Worm (Caenorhabditis elegans) whole organism, midembryonic: ENCODE data around the gene ZK1290.11.

Experiments
- T22C8.4 ChIP-seq: fragments of 200-800 bp; sonication (Bioruptor generic); IDR thresholded peaks from 2 replicates; pipeline ENCODE4 v1.3.6; 2022; ENCODE audit warnings: missing genetic modification characterization, missing compliant biosample characterization
- cog-1 ChIP-seq: sonication (generic microtip); optimal IDR thresholded peaks from 2 replicates; lab custom pipeline; 2016; ENCODE audit warnings: missing genetic modification characterization, missing compliant biosample characterization
- flt-1 ChIP-seq: fragments of 200-800 bp; sonication (Bioruptor generic); IDR thresholded peaks from 2 replicates; pipeline ENCODE4 v1.3.6; 2022; ENCODE audit warnings: missing genetic modification characterization, missing compliant biosample characterization
- klf-2 ChIP-seq: fragments of 200-800 bp; sonication (Bioruptor generic); conservative IDR thresholded peaks from 2 replicates; pipeline ENCODE4 v1.3.6; 2022; ENCODE audit warnings: missing genetic modification reagents, missing genetic modification characterization, missing compliant biosample characterization
- med-1 ChIP-seq: sonication (generic microtip); optimal IDR thresholded peaks from 2 replicates; lab custom pipeline; 2017; ENCODE audit warnings: missing genetic modification characterization, mild to moderate bottlenecking, missing compliant biosample characterization, antibody characterized with exemption, missing genetic modification reagents; ENCODE audit not compliant: insufficient read depth
- ref-1 ChIP-seq: fragments of 200-800 bp; sonication (Bioruptor generic); conservative IDR thresholded peaks from 2 replicates; pipeline ENCODE4 v1.3.6; 2022; ENCODE audit warnings: missing genetic modification reagents, missing genetic modification characterization, missing compliant biosample characterization
- tab-1 ChIP-seq: fragments of 200-800 bp; sonication (Bioruptor generic); IDR thresholded peaks from 2 replicates; pipeline ENCODE4 v1.3.6; 2022; ENCODE audit warnings: missing genetic modification characterization, missing compliant biosample characterization
- ztf-23 ChIP-seq: fragments of 200-800 bp; sonication (Bioruptor generic); IDR thresholded peaks from 2 replicates; pipeline ENCODE4 v1.3.6; 2022; ENCODE audit warnings: missing genetic modification reagents, missing genetic modification characterization, missing compliant biosample characterization
- ztf-29 ChIP-seq: fragments of 200-800 bp; sonication (Bioruptor generic); IDR thresholded peaks from 2 replicates; pipeline ENCODE4 v1.3.6; 2022; ENCODE audit warnings: missing genetic modification reagents, missing genetic modification characterization, missing compliant biosample characterization

ZK1290.11 gene

DNA sequence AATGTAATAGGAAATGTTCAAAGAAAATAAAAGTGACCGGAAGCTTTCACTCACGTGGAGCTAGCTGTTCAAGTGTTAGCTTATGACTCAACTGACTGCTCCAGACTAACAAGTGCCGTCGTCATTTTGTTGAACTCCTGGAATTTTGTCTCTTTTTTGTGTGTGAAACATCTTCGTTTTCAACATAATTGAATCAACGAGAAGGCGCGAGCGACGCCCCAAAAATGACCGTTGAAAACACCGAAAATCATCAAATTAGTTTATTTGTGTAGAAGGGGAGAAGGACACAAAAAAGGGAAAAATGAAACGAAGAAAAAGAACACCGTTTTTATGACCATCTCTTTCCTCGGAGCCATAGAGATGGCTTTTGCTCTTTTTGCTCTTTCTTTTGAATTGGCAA lies 5.9 kb downstream of the ZK1290.11 start, which contains the start of gene ZK1290.14:
TSS of gene ZK1290.14 (minus strand) at position 139 of the 400 bp plus-strand sequence.
- TF ChIP-seq T22C8.4 (GFP tag; lab: Robert Waterston, UW) (no peak), cog-1 (tag; lab: Kevin White, UChicago) (no peak), med-1 (GFP tag; lab: Kevin White, UChicago) (no peak), ztf-23 (GFP tag; lab: Robert Waterston, UW) (no peak), ztf-29 (GFP tag; lab: Robert Waterston, UW) (no peak)

ce11 chrII:7554716-7555247 lies 6.6 kb downstream of the ZK1290.11 start:
- TF ChIP-seq ztf-29 (GFP tag; lab: Robert Waterston, UW) (no peak), tab-1 (GFP tag; lab: Robert Waterston, UW) (no peak), T22C8.4 (GFP tag; lab: Robert Waterston, UW) (no peak)

- no peak for TF ChIP-seq flt-1 (GFP tag; lab: Robert Waterston, UW)
- TF ChIP-seq ztf-23 (GFP tag; lab: Robert Waterston, UW) = no peak
- TF ChIP-seq ztf-29 (GFP tag; lab: Robert Waterston, UW) = no peak
- no peak for TF ChIP-seq klf-2 (GFP tag; lab: Robert Waterston, UW)
- TF ChIP-seq cog-1 (tag; lab: Kevin White, UChicago) = no peak
- TF ChIP-seq med-1 (GFP tag; lab: Kevin White, UChicago) = no peak
- TF ChIP-seq ref-1 (GFP tag; lab: Robert Waterston, UW) = no peak
- TF ChIP-seq tab-1 (GFP tag; lab: Robert Waterston, UW) = no peak
- TF ChIP-seq T22C8.4 (GFP tag; lab: Robert Waterston, UW) = no peak
Measured at ce11 chrII:7553806-7554205, 7.6 kb downstream of the ZK1290.11 start, which contains the start of gene ZK1290.10. Gene ZK1290.10, minus strand, starts transcription at chrII:7553906.

DNA sequence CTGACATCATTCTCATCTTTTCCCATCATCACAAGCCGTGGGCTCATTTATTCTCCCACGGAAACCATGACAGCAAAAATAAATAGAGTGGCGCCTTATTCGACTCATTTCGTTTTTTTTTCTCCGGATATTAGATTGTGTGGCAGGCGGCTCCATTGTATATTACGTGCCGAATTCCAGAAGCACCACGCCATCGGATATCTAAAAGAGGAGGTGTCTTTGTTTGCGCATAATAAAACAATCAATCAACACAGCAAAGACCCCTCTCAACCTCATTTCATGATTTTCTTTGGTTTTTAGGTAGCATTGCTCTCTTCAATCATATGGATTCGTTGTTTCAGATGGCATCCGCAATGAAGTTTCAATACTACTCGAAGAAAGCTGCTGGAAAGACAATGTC lies 12.4 kb downstream of the ZK1290.11 start, which contains the start of gene tph-1:
TSS of gene tph-1 (plus strand) at position 301 of the 400 bp plus-strand sequence.
- TF ChIP-seq klf-2 (GFP tag; lab: Robert Waterston, UW) (no peak), cog-1 (tag; lab: Kevin White, UChicago) (no peak), ztf-29 (GFP tag; lab: Robert Waterston, UW) (no peak), ztf-23 (GFP tag; lab: Robert Waterston, UW) (no peak), med-1 (GFP tag; lab: Kevin White, UChicago) (no peak), tab-1 (GFP tag; lab: Robert Waterston, UW) (no peak), ref-1 (GFP tag; lab: Robert Waterston, UW) (no peak), T22C8.4 (GFP tag; lab: Robert Waterston, UW) (no peak), flt-1 (GFP tag; lab: Robert Waterston, UW) (no peak)

DNA sequence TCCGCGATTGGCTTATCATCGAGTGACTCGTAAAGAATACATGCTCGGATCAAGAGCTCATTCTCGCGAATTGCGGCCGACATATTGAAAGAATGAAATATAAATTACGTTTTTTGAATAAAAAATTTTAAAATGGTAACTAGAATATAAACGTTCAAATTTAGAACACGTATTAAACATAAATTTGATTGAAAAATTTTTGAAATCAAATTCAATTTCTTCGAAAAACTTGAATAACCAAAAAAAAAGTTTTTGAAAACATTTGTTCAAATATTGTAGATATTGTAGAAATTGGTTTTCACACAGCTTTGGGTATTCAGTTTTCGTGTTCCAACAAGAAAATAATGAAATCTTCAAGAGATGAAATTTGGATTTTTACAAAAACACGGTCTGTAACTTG lies 13.3 kb downstream of the ZK1290.11 start, which contains the start of gene fbxa-224:
TSS of gene fbxa-224 (minus strand) at position 101 of the 400 bp plus-strand sequence.
- no peak for TF ChIP-seq klf-2 (GFP tag; lab: Robert Waterston, UW)
- TF ChIP-seq ref-1 (GFP tag; lab: Robert Waterston, UW) = no peak
- no peak for TF ChIP-seq med-1 (GFP tag; lab: Kevin White, UChicago)
- no peak for TF ChIP-seq flt-1 (GFP tag; lab: Robert Waterston, UW)
- TF ChIP-seq ztf-23 (GFP tag; lab: Robert Waterston, UW) = no peak
- TF ChIP-seq T22C8.4 (GFP tag; lab: Robert Waterston, UW) = no peak
- TF ChIP-seq tab-1 (GFP tag; lab: Robert Waterston, UW) = no peak
- TF ChIP-seq cog-1 (tag; lab: Kevin White, UChicago) = no peak
- no peak for TF ChIP-seq ztf-29 (GFP tag; lab: Robert Waterston, UW)

DNA sequence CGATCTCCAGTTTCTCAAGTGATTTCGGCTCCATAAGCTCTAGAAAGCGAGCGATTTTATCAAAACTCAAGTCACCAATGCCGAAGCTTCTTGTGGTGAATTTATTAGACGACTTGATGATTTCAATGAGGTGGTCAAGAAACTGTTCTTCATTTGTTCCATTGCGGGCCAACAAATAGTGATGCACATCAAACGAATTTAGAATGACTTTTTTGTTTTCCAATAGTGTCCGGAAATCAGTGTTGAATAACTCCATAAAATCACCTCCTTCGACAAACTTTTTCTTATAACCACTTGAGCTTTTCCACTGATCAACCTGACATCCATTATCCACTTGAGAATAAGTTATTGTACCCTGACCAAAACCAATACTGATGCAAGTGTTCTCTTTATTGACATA lies 14.1 kb downstream of the ZK1290.11 start:
- TF ChIP-seq flt-1 (GFP tag; lab: Robert Waterston, UW) = no peak
- no peak for TF ChIP-seq tab-1 (GFP tag; lab: Robert Waterston, UW)
- no peak for TF ChIP-seq ztf-23 (GFP tag; lab: Robert Waterston, UW)
- TF ChIP-seq ztf-29 (GFP tag; lab: Robert Waterston, UW) = no peak
- TF ChIP-seq T22C8.4 (GFP tag; lab: Robert Waterston, UW) = no peak
- no peak for TF ChIP-seq klf-2 (GFP tag; lab: Robert Waterston, UW)
- no peak for TF ChIP-seq med-1 (GFP tag; lab: Kevin White, UChicago)
- no peak for TF ChIP-seq ref-1 (GFP tag; lab: Robert Waterston, UW)
- TF ChIP-seq cog-1 (tag; lab: Kevin White, UChicago) = no peak

- TF ChIP-seq cog-1 (tag; lab: Kevin White, UChicago) (no peak), med-1 (GFP tag; lab: Kevin White, UChicago) (no peak), flt-1 (GFP tag; lab: Robert Waterston, UW) (no peak), ref-1 (GFP tag; lab: Robert Waterston, UW) (no peak), klf-2 (GFP tag; lab: Robert Waterston, UW) (no peak), ztf-23 (GFP tag; lab: Robert Waterston, UW) (no peak), tab-1 (GFP tag; lab: Robert Waterston, UW) (no peak), ztf-29 (GFP tag; lab: Robert Waterston, UW) (no peak), T22C8.4 (GFP tag; lab: Robert Waterston, UW) (no peak)
Measured at ce11 chrII:7545364-7545763, 16.0 kb downstream of the ZK1290.11 start.

ce11 chrII:7544782-7545181 lies 16.6 kb downstream of the ZK1290.11 start:
- TF ChIP-seq T22C8.4 (GFP tag; lab: Robert Waterston, UW) = no peak
- TF ChIP-seq cog-1 (tag; lab: Kevin White, UChicago) = no peak
- no peak for TF ChIP-seq klf-2 (GFP tag; lab: Robert Waterston, UW)
- TF ChIP-seq ref-1 (GFP tag; lab: Robert Waterston, UW) = no peak
- TF ChIP-seq ztf-23 (GFP tag; lab: Robert Waterston, UW) = no peak
- no peak for TF ChIP-seq med-1 (GFP tag; lab: Kevin White, UChicago)
- no peak for TF ChIP-seq tab-1 (GFP tag; lab: Robert Waterston, UW)

DNA sequence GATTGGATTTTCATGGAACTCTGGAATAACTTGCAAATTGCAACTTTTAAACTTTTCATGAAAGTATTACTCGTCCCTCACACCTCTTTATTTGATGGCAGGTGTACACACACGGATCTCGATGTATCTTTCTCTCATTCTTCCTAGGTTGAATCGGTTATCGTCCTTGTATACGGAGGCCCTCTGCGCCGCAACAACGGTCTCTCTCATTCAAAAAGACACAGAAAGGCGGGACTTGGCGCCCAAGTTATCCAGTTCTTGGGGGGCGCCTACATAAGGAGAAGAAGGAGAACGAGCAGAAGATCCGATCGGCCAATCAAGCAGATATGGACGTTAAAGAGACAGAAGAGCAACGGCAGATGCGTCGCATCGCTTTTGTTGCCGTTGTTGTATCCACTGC lies 17.6 kb downstream of the ZK1290.11 start, which contains the start of gene rol-8:
TSS of gene rol-8 (plus strand) at position 301 of the 400 bp plus-strand sequence.
- no peak for TF ChIP-seq T22C8.4 (GFP tag; lab: Robert Waterston, UW)
- TF ChIP-seq tab-1 (GFP tag; lab: Robert Waterston, UW) = no peak
- no peak for TF ChIP-seq klf-2 (GFP tag; lab: Robert Waterston, UW)
- TF ChIP-seq flt-1 (GFP tag; lab: Robert Waterston, UW) = no peak
- no peak for TF ChIP-seq ztf-23 (GFP tag; lab: Robert Waterston, UW)
- TF ChIP-seq med-1 (GFP tag; lab: Kevin White, UChicago) = no peak
- no peak for TF ChIP-seq ref-1 (GFP tag; lab: Robert Waterston, UW)
- no peak for TF ChIP-seq cog-1 (tag; lab: Kevin White, UChicago)
- TF ChIP-seq ztf-29 (GFP tag; lab: Robert Waterston, UW) = no peak
